Fruit fly (Drosophila melanogaster) whole organism, pupa: Measurements from ENCODE around the gene CG15293.

Source experiments
- CG14655 ChIP-seq: fragments of 200-800 bp; sonication (Bioruptor generic); optimal IDR thresholded peaks from 3 replicates; lab custom pipeline; 2017; ENCODE audit warnings: mild to moderate bottlenecking, missing biosample characterization, missing genetic modification reagents, missing genetic modification characterization
- CG15710 ChIP-seq: fragments of 200-800 bp; sonication (Bioruptor generic); optimal IDR thresholded peaks from 2 replicates; lab custom pipeline; 2018; ENCODE audit warnings: missing biosample characterization, mild to moderate bottlenecking, missing genetic modification characterization, moderate library complexity
- CG17806 ChIP-seq: fragments of 200-800 bp; sonication (Bioruptor generic); optimal IDR thresholded peaks from 2 replicates; lab custom pipeline; 2018; ENCODE audit warnings: missing biosample characterization, mild to moderate bottlenecking, missing genetic modification characterization, moderate library complexity
- CG34367 ChIP-seq: fragments of 200-800 bp; sonication (Bioruptor generic); optimal IDR thresholded peaks from 2 replicates; lab custom pipeline; 2018; ENCODE audit warnings: missing biosample characterization, mild to moderate bottlenecking, missing genetic modification characterization
- CG4496 ChIP-seq: fragments of 200-800 bp; sonication (Bioruptor generic); IDR thresholded peaks from 3 replicates; pipeline ENCODE4 v1.3.6; 2022; ENCODE audit warnings: missing biosample characterization, missing genetic modification characterization
- CG8159 ChIP-seq: fragments of 200-800 bp; sonication (Bioruptor generic); optimal IDR thresholded peaks from 3 replicates; lab custom pipeline; 2018; ENCODE audit warnings: missing biosample characterization, mild to moderate bottlenecking, missing genetic modification characterization, moderate library complexity
- CG8301 ChIP-seq: fragments of 200-800 bp; sonication (Bioruptor generic); optimal IDR thresholded peaks from 2 replicates; lab custom pipeline; 2018; ENCODE audit warnings: missing biosample characterization, mild to moderate bottlenecking, missing genetic modification characterization
- D1 ChIP-seq: fragments of 200-800 bp; sonication (Bioruptor generic); optimal IDR thresholded peaks from 2 replicates; lab custom pipeline; 2018; ENCODE audit warnings: missing biosample characterization, mild to moderate bottlenecking, missing genetic modification characterization, moderate library complexity
- EcR ChIP-seq: fragments of 200-800 bp; sonication (Bioruptor generic); optimal IDR thresholded peaks from 3 replicates; lab custom pipeline; 2019; ENCODE audit warnings: missing biosample characterization, missing genetic modification characterization, mild to moderate bottlenecking, moderate library complexity, missing genetic modification reagents
- Ets98B ChIP-seq: fragments of 200-800 bp; sonication (Bioruptor generic); IDR thresholded peaks from 2 replicates; pipeline ENCODE4 v1.3.6; 2022; ENCODE audit warnings: missing biosample characterization, missing genetic modification characterization
- Pif1A ChIP-seq: fragments of 200-800 bp; sonication (Bioruptor generic); optimal IDR thresholded peaks from 3 replicates; lab custom pipeline; 2016; ENCODE audit warnings: missing biosample characterization, missing genetic modification characterization
- Snoo ChIP-seq: fragments of 200-800 bp; sonication (Bioruptor generic); optimal IDR thresholded peaks from 3 replicates; lab custom pipeline; 2017; ENCODE audit warnings: missing biosample characterization, mild to moderate bottlenecking, missing genetic modification characterization, inconsistent platforms
- fd96Ca ChIP-seq: fragments of 200-800 bp; sonication (Bioruptor generic); IDR thresholded peaks from 3 replicates; pipeline ENCODE4 v1.3.6; 2022; ENCODE audit warnings: missing biosample characterization, missing genetic modification characterization

dm6 chr2L:14157993-14158392, 48.7 kb upstream of the CG15293 start:
- no peak for TF ChIP-seq CG8159 (tag; lab: Kevin White, UChicago)
- TF ChIP-seq CG17806 = no peak
- TF ChIP-seq fd96Ca (GFP tag; lab: Robert Waterston, UW) = no peak
- no peak for TF ChIP-seq CG8301
- TF ChIP-seq CG4496 = no peak
- TF ChIP-seq EcR (GFP tag; lab: Kevin White, UChicago) = no peak
- TF ChIP-seq D1 (tag; lab: Kevin White, UChicago) = no peak
- TF ChIP-seq CG34367 (tag; lab: Kevin White, UChicago) = no peak
- TF ChIP-seq Snoo (tag; lab: Kevin White, UChicago) = no peak
- no peak for TF ChIP-seq CG15710
- no peak for TF ChIP-seq CG14655 (GFP tag; lab: Kevin White, UChicago)
- no peak for TF ChIP-seq Ets98B (GFP tag; lab: Robert Waterston, UW)
- TF ChIP-seq Pif1A (GFP tag; lab: Kevin White, UChicago) = no peak
